Fruit fly (Drosophila melanogaster): ENCODE data around the gene se.

DNA sequence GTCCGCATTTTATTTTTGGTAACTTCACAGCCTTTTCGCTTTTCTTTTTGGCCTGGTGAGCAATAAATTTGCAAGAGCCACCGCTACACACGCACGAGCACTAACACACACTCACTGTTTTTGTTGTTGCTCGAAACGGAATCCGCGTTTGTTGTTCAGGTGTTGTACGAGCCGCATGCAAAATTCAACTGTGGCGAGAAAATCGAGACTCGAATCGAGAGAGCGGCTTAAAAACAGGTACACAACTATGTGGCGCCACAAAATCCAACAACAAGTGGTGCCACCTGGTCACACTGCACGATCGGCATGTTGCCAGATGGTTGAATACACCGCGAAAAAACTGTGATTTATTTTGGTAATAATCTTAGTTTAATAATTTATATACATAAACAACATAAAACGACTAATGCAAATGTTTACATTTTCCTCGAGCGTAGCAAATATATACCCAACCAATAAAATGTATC lies 13.3 kb upstream of the se start, which contains the start of gene CG43163:
- no peak for TF ChIP-seq pdm3 (GFP tag; optimal IDR thresholded peaks at IDR 0.05)
- no peak for TF ChIP-seq net (GFP tag; optimal IDR thresholded peaks at IDR 0.05)
- peak; percentile 71; the same call in 2 of the 3 replicates for TF ChIP-seq CG8119 (GFP tag; IDR thresholded peaks at IDR 0.05)
- TF ChIP-seq Ets21C (GFP tag; optimal IDR thresholded peaks at IDR 0.05) = no peak
- TF ChIP-seq CG6854 (GFP tag; optimal IDR thresholded peaks at IDR 0.05) = peak; percentile 6
- peak; percentile 16 to 42 for TF ChIP-seq salr (GFP tag; optimal IDR thresholded peaks at IDR 0.05)
- no peak for TF ChIP-seq spab (GFP tag; optimal IDR thresholded peaks at IDR 0.05)
- no peak for TF ChIP-seq Smox (GFP tag; optimal IDR thresholded peaks at IDR 0.05)
- TF ChIP-seq CG10669 (GFP tag; optimal IDR thresholded peaks at IDR 0.05) = peak; percentile 54
- no peak for TF ChIP-seq fd85E (GFP tag; optimal IDR thresholded peaks at IDR 0.05)

Measured in whole organism, prepupa.